Fruit fly (Drosophila melanogaster) whole organism, embryonic: ENCODE measurements around the gene CG34461.

ENCODE experiments used
- CG2129 ChIP-seq: fragments of 200-800 bp; sonication (Bioruptor generic); IDR thresholded peaks from 2 replicates; pipeline ENCODE4 v1.3.6; 2022; ENCODE audit warnings: missing biosample characterization, missing genetic modification characterization; ENCODE audit not compliant: partially characterized antibody
- CG4282 ChIP-seq: fragments of 200-800 bp; sonication (Bioruptor generic); optimal IDR thresholded peaks from 2 replicates; lab custom pipeline; 2016; ENCODE audit warnings: missing biosample characterization, missing genetic modification characterization
- CG4730 ChIP-seq: fragments of 200-800 bp; sonication (Bioruptor generic); IDR thresholded peaks from 2 replicates; pipeline ENCODE4 v1.3.6; 2022; ENCODE audit warnings: missing biosample characterization, missing genetic modification characterization
- CG8924 ChIP-seq: fragments of 200-800 bp; optimal IDR thresholded peaks from 3 replicates; lab custom pipeline; 2019; ENCODE audit warnings: missing biosample characterization, mild to moderate bottlenecking, missing genetic modification characterization, moderate library complexity
- disco-r ChIP-seq: fragments of 200-800 bp; sonication (Bioruptor generic); optimal IDR thresholded peaks from 2 replicates; lab custom pipeline; 2016; ENCODE audit warnings: missing biosample characterization, missing genetic modification characterization
- exex ChIP-seq: fragments of 200-800 bp; sonication (Bioruptor generic); optimal IDR thresholded peaks from 4 replicates; lab custom pipeline; 2018; ENCODE audit warnings: missing biosample characterization, mild to moderate bottlenecking, missing genetic modification characterization, moderate library complexity
- fu2 ChIP-seq: fragments of 200-800 bp; sonication (Bioruptor generic); optimal IDR thresholded peaks from 2 replicates; lab custom pipeline; 2016; ENCODE audit warnings: missing biosample characterization, missing genetic modification characterization
- trem ChIP-seq: fragments of 200-800 bp; optimal IDR thresholded peaks from 3 replicates; lab custom pipeline; 2019; ENCODE audit warnings: missing biosample characterization, mild to moderate bottlenecking, missing genetic modification characterization, moderate library complexity

- TF ChIP-seq trem (tag; lab: Kevin White, UChicago) (peak; percentile 63), disco-r (GFP tag; lab: Kevin White, UChicago) (no peak), CG8924 (tag; lab: Kevin White, UChicago) (peak; percentile 49), CG4282 (GFP tag; lab: Kevin White, UChicago) (no peak), CG4730 (GFP tag; lab: Robert Waterston, UW) (no peak), fu2 (GFP tag; lab: Kevin White, UChicago) (peak; percentile 32), exex (tag; lab: Kevin White, UChicago) (peak; percentile 35), CG2129 (GFP tag; lab: Robert Waterston, UW) (no peak)
These were observed 14.8 kb downstream of the CG34461 start, which contains the start of the genes Prim1 and CG7083 for dm6 chr3L:8340264-8341095.
